Fruit fly (Drosophila melanogaster) whole organism, embryonic: ENCODE data around the gene E2f1.

ENCODE experiments used
- Asciz ChIP-seq: fragments of 200-800 bp; sonication (Bioruptor generic); optimal IDR thresholded peaks from 2 replicates; lab custom pipeline; 2017; ENCODE audit warnings: missing biosample characterization, mild to moderate bottlenecking, missing genetic modification characterization, missing genetic modification reagents
- Atf-2 ChIP-seq: fragments of 200-800 bp; sonication (Bioruptor generic); optimal IDR thresholded peaks from 2 replicates; lab custom pipeline; 2016; ENCODE audit warnings: missing biosample characterization, missing genetic modification characterization
- CG10431 ChIP-seq: fragments of 200-800 bp; sonication (Bioruptor generic); optimal IDR thresholded peaks from 3 replicates; lab custom pipeline; 2018; ENCODE audit warnings: missing biosample characterization, mild to moderate bottlenecking, missing genetic modification characterization
- CG12155 ChIP-seq: fragments of 200-800 bp; sonication (Bioruptor generic); optimal IDR thresholded peaks from 3 replicates; lab custom pipeline; 2016; ENCODE audit warnings: missing biosample characterization, missing genetic modification characterization
- CG12391 ChIP-seq: fragments of 200-800 bp; sonication (Bioruptor generic); optimal IDR thresholded peaks from 3 replicates; lab custom pipeline; 2018; ENCODE audit warnings: missing biosample characterization, mild to moderate bottlenecking, missing genetic modification characterization, moderate library complexity
- CG15073 ChIP-seq: fragments of 200-800 bp; sonication (Bioruptor generic); optimal IDR thresholded peaks from 2 replicates; lab custom pipeline; 2016; ENCODE audit warnings: missing biosample characterization, missing genetic modification characterization
- CG16779 ChIP-seq: fragments of 200-800 bp; sonication (Bioruptor generic); IDR thresholded peaks from 2 replicates; pipeline ENCODE4 v1.3.6; 2022; ENCODE audit warnings: missing biosample characterization, missing genetic modification characterization
- CG17186 ChIP-seq: fragments of 200-800 bp; sonication (Bioruptor generic); optimal IDR thresholded peaks from 3 replicates; lab custom pipeline; 2017; ENCODE audit warnings: missing biosample characterization, missing genetic modification reagents, missing genetic modification characterization
- CG2120 ChIP-seq: fragments of 200-800 bp; sonication (Bioruptor generic); optimal IDR thresholded peaks from 3 replicates; lab custom pipeline; 2016; ENCODE audit warnings: missing biosample characterization, missing genetic modification characterization
- CG2202 ChIP-seq: fragments of 200-800 bp; sonication (Bioruptor generic); optimal IDR thresholded peaks from 2 replicates; lab custom pipeline; 2018; ENCODE audit warnings: missing biosample characterization, mild to moderate bottlenecking, missing genetic modification characterization
- CG2889 ChIP-seq: fragments of 200-800 bp; sonication (Bioruptor generic); IDR thresholded peaks from 3 replicates; pipeline ENCODE4 v1.3.6; 2022; ENCODE audit warnings: missing biosample characterization, missing genetic modification characterization
- CG30431 ChIP-seq: fragments of 200-800 bp; sonication (Bioruptor generic); optimal IDR thresholded peaks from 2 replicates; lab custom pipeline; 2017; ENCODE audit warnings: missing biosample characterization, missing genetic modification characterization
- CG34224 ChIP-seq: fragments of 200-800 bp; sonication (Bioruptor generic); IDR thresholded peaks from 3 replicates; pipeline ENCODE4 v1.3.6; 2022; ENCODE audit warnings: missing biosample characterization, missing genetic modification characterization; ENCODE audit not compliant: partially characterized antibody
- CG7928 ChIP-seq: fragments of 200-800 bp; sonication (Bioruptor generic); optimal IDR thresholded peaks from 2 replicates; lab custom pipeline; 2017; ENCODE audit warnings: missing biosample characterization, mild to moderate bottlenecking, missing genetic modification characterization
- CG8388 ChIP-seq: fragments of 200-800 bp; sonication (Bioruptor generic); optimal IDR thresholded peaks from 2 replicates; lab custom pipeline; 2019; ENCODE audit warnings: missing biosample characterization, mild to moderate bottlenecking, missing genetic modification characterization, moderate library complexity
- CG9932 ChIP-seq: fragments of 200-800 bp; sonication (Bioruptor generic); IDR thresholded peaks from 2 replicates; pipeline ENCODE4 v1.3.6; 2022; ENCODE audit warnings: missing biosample characterization, missing genetic modification characterization
- E2f1 ChIP-seq: fragments of 200-800 bp; sonication (Bioruptor generic); IDR thresholded peaks from 2 replicates; pipeline ENCODE4 v1.3.6; 2022; ENCODE audit warnings: missing biosample characterization, missing genetic modification characterization
- Eip74EF ChIP-seq, 2 experiments: fragments of 200-800 bp in 1 of 2; fragments of >200 bp in 1 of 2; sonication (Bioruptor generic) in 1 of 2; optimal IDR thresholded peaks; 2 replicates each; lab custom pipeline; 2017 to 2019; ENCODE audit warnings: missing biosample characterization in 2 of 2, missing genetic modification characterization in 2 of 2, mild to moderate bottlenecking in 1 of 2, moderate library complexity in 1 of 2
- HLH3B ChIP-seq: fragments of 200-800 bp; sonication (Bioruptor generic); IDR thresholded peaks from 2 replicates; pipeline ENCODE4 v1.3.6; 2022; ENCODE audit warnings: missing biosample characterization, missing genetic modification characterization
- HLHmδ ChIP-seq: fragments of 200-800 bp; sonication (Bioruptor generic); optimal IDR thresholded peaks from 2 replicates; lab custom pipeline; 2018; ENCODE audit warnings: missing biosample characterization, mild to moderate bottlenecking, missing genetic modification characterization, moderate library complexity
- HmgZ ChIP-seq: fragments of 200-800 bp; sonication (Bioruptor generic); optimal IDR thresholded peaks from 2 replicates; lab custom pipeline; 2018; ENCODE audit warnings: missing biosample characterization, mild to moderate bottlenecking, missing genetic modification characterization
- Hmx ChIP-seq: fragments of 200-800 bp; sonication (Bioruptor generic); optimal IDR thresholded peaks from 2 replicates; lab custom pipeline; 2016; ENCODE audit warnings: missing biosample characterization, missing genetic modification characterization
- Hr39 ChIP-seq: fragments of >200 bp; optimal IDR thresholded peaks from 2 replicates; lab custom pipeline; 2017
- Mes4 ChIP-seq: fragments of 200-800 bp; sonication (Bioruptor generic); optimal IDR thresholded peaks from 2 replicates; lab custom pipeline; 2016; ENCODE audit warnings: missing biosample characterization, missing genetic modification characterization
- Nf-YC ChIP-seq: fragments of 200-800 bp; optimal IDR thresholded peaks from 3 replicates; lab custom pipeline; 2019; ENCODE audit warnings: missing biosample characterization, mild to moderate bottlenecking, missing genetic modification characterization, moderate library complexity
- Oli ChIP-seq: fragments of 200-800 bp; sonication (Bioruptor generic); optimal IDR thresholded peaks from 2 replicates; lab custom pipeline; 2018; ENCODE audit warnings: missing biosample characterization, mild to moderate bottlenecking, missing genetic modification characterization, moderate library complexity
- Rx ChIP-seq: fragments of 200-800 bp; sonication (Bioruptor generic); IDR thresholded peaks from 2 replicates; pipeline ENCODE4 v1.3.6; 2022; ENCODE audit warnings: missing biosample characterization, missing genetic modification characterization
- Side ChIP-seq: fragments of 200-800 bp; sonication (Bioruptor generic); optimal IDR thresholded peaks from 2 replicates; lab custom pipeline; 2016; ENCODE audit warnings: missing biosample characterization, missing genetic modification characterization
- Xbp1 ChIP-seq: fragments of 200-800 bp; sonication (Bioruptor generic); optimal IDR thresholded peaks from 3 replicates; lab custom pipeline; 2016; ENCODE audit warnings: missing biosample characterization, mild to moderate bottlenecking, missing genetic modification characterization
- chinmo ChIP-seq: fragments of 200-800 bp; sonication (Bioruptor generic); IDR thresholded peaks from 4 replicates; pipeline ENCODE4 v1.3.6; 2022; ENCODE audit warnings: missing biosample characterization, missing genetic modification characterization; ENCODE audit not compliant: partially characterized antibody
- cwo ChIP-seq: fragments of 200-800 bp; sonication (Bioruptor generic); optimal IDR thresholded peaks from 3 replicates; lab custom pipeline; 2017; ENCODE audit warnings: missing biosample characterization, missing genetic modification characterization, mild to moderate bottlenecking, moderate library complexity, missing genetic modification reagents
- dpn ChIP-seq, 2 experiments: fragments of 200-800 bp; sonication (Bioruptor generic); optimal IDR thresholded peaks; 3 replicates each; lab custom pipeline; 2016; ENCODE audit warnings: missing biosample characterization in 2 of 2, missing genetic modification characterization in 2 of 2
- emc ChIP-seq: fragments of 200-800 bp; sonication (Bioruptor generic); optimal IDR thresholded peaks from 2 replicates; lab custom pipeline; 2016; ENCODE audit warnings: missing biosample characterization, missing genetic modification characterization
- ems ChIP-seq: fragments of 200-800 bp; sonication (Bioruptor generic); optimal IDR thresholded peaks from 3 replicates; lab custom pipeline; 2016; ENCODE audit warnings: missing biosample characterization, missing genetic modification characterization
- gcm2 ChIP-seq: fragments of 200-800 bp; sonication (Bioruptor generic); optimal IDR thresholded peaks from 2 replicates; lab custom pipeline; 2016; ENCODE audit warnings: missing biosample characterization, missing genetic modification characterization
- jigr1 ChIP-seq: fragments of 200-800 bp; sonication (Bioruptor generic); IDR thresholded peaks from 3 replicates; pipeline ENCODE4 v1.3.6; 2022; ENCODE audit warnings: missing biosample characterization, missing genetic modification characterization
- kah ChIP-seq: fragments of 200-800 bp; sonication (Bioruptor generic); optimal IDR thresholded peaks from 2 replicates; lab custom pipeline; 2018; ENCODE audit warnings: missing biosample characterization, mild to moderate bottlenecking, missing genetic modification characterization
- lmd ChIP-seq: fragments of 200-800 bp; sonication (Bioruptor generic); IDR thresholded peaks from 2 replicates; pipeline ENCODE4 v1.3.6; 2022; ENCODE audit warnings: missing biosample characterization, missing genetic modification characterization
- lov ChIP-seq, 2 experiments: fragments of 200-800 bp in 1 of 2; fragments of >200 bp in 1 of 2; sonication (Bioruptor generic) in 1 of 2; IDR thresholded peaks in 1 of 2; optimal IDR thresholded peaks in 1 of 2; 2 replicates in 1 of 2; 3 replicates in 1 of 2; pipeline versions ENCODE4 v1.3.6 to Lab custom; 2017 to 2022; ENCODE audit warnings: missing biosample characterization in 1 of 2, missing genetic modification characterization in 1 of 2
- onecut ChIP-seq: fragments of 200-800 bp; sonication (Bioruptor generic); IDR thresholded peaks from 2 replicates; pipeline ENCODE4 v1.3.6; 2022; ENCODE audit warnings: missing biosample characterization, missing genetic modification characterization
- repo ChIP-seq: fragments of 200-800 bp; sonication (Bioruptor generic); optimal IDR thresholded peaks from 2 replicates; lab custom pipeline; 2016; ENCODE audit warnings: missing biosample characterization, missing genetic modification characterization
- salm ChIP-seq: fragments of 200-800 bp; sonication (Bioruptor generic); optimal IDR thresholded peaks from 2 replicates; lab custom pipeline; 2018; ENCODE audit warnings: missing biosample characterization, mild to moderate bottlenecking, missing genetic modification characterization
- scrt ChIP-seq: fragments of 200-800 bp; sonication (Bioruptor generic); optimal IDR thresholded peaks from 2 replicates; lab custom pipeline; 2018; ENCODE audit warnings: missing biosample characterization, mild to moderate bottlenecking, missing genetic modification characterization, moderate library complexity
- sd ChIP-seq: fragments of 200-800 bp; sonication (Bioruptor generic); optimal IDR thresholded peaks from 3 replicates; lab custom pipeline; 2018; ENCODE audit warnings: missing biosample characterization, mild to moderate bottlenecking, missing genetic modification characterization, moderate library complexity
- sisA ChIP-seq: fragments of 200-800 bp; sonication (Bioruptor generic); IDR thresholded peaks from 2 replicates; pipeline ENCODE4 v1.3.6; 2022; ENCODE audit warnings: missing biosample characterization, missing genetic modification characterization
- unpg ChIP-seq: fragments of 200-800 bp; sonication (Bioruptor generic); optimal IDR thresholded peaks from 3 replicates; lab custom pipeline; 2018; ENCODE audit warnings: missing biosample characterization, mild to moderate bottlenecking, missing genetic modification characterization, moderate library complexity
- usp ChIP-seq: fragments of >200 bp; optimal IDR thresholded peaks from 2 replicates; lab custom pipeline; 2017; ENCODE audit warnings: missing biosample characterization, missing genetic modification characterization
- z ChIP-seq: fragments of 200-800 bp; sonication (Bioruptor generic); IDR thresholded peaks from 3 replicates; pipeline ENCODE4 v1.3.6; 2022; ENCODE audit warnings: missing biosample characterization, missing genetic modification characterization

E2f1 gene

dm6 chr3R:21656492-21657484 lies 3.9 kb downstream of the E2f1 start (continued):
- TF ChIP-seq Atf-2 (GFP tag; lab: Kevin White, UChicago): no peak
- peak; percentile 69 for TF ChIP-seq CG12391 (tag; lab: Kevin White, UChicago)
- peak; percentile 17 for TF ChIP-seq HmgZ (tag; lab: Kevin White, UChicago)
- TF ChIP-seq ems (GFP tag; lab: Kevin White, UChicago): no peak
- 0 out of 3 replicates have a peak, but pooled peaks have one; percentile 39 for TF ChIP-seq jigr1
- TF ChIP-seq onecut (GFP tag; lab: Robert Waterston, UW): no peak
- TF ChIP-seq dpn (GFP tag; optimal IDR thresholded peaks at IDR 0.05; lab: Kevin White, UChicago): peak in 1 of 2 experiments; percentile 52
- TF ChIP-seq CG30431 (GFP tag; lab: Kevin White, UChicago): peak; percentile 52
- TF ChIP-seq CG34224 (GFP tag; lab: Robert Waterston, UW): no peak
- 0 out of 2 replicates have a peak, but pooled peaks have one; percentile 9 for TF ChIP-seq Rx
- TF ChIP-seq CG12155 (GFP tag; lab: Kevin White, UChicago): peak; percentile 8
- peak; percentile 76 for TF ChIP-seq sd (tag; lab: Kevin White, UChicago)
- TF ChIP-seq Asciz: peak; percentile 79
- TF ChIP-seq Oli: peak; percentile 76
- TF ChIP-seq HLHmδ (GFP tag; lab: Kevin White, UChicago): no peak
- TF ChIP-seq CG2202: no peak
- TF ChIP-seq salm (tag; lab: Kevin White, UChicago): no peak
- TF ChIP-seq z (GFP tag; lab: Robert Waterston, UW): no peak
- TF ChIP-seq HLH3B: 0 out of 2 replicates have a peak, but pooled peaks have one; percentile 43
- TF ChIP-seq CG8388: peak; percentile 63
- TF ChIP-seq cwo (GFP tag; lab: Kevin White, UChicago): peak; percentile 58
- TF ChIP-seq sisA (GFP tag; lab: Robert Waterston, UW): peak; percentile 25; the same call in 1 of the 2 replicates
- TF ChIP-seq CG2889 (GFP tag; lab: Robert Waterston, UW): no peak
- no peak for TF ChIP-seq CG2120 (GFP tag; lab: Kevin White, UChicago)
- TF ChIP-seq CG16779 (GFP tag; lab: Robert Waterston, UW): no peak
- no peak for TF ChIP-seq Hr39 (lab: Kevin White, UChicago)
- peak; percentile 22 for TF ChIP-seq scrt (GFP tag; lab: Kevin White, UChicago)
- TF ChIP-seq CG17186 (GFP tag; lab: Kevin White, UChicago): no peak
- no peak for TF ChIP-seq Mes4 (GFP tag; lab: Kevin White, UChicago)
- peak; percentile 46 for TF ChIP-seq Xbp1 (GFP tag; lab: Kevin White, UChicago)
- TF ChIP-seq gcm2 (GFP tag; lab: Kevin White, UChicago): no peak
- TF ChIP-seq Nf-YC: peak; percentile 14
- no peak for TF ChIP-seq usp
- no peak for TF ChIP-seq CG15073
- TF ChIP-seq emc (GFP tag; lab: Kevin White, UChicago): no peak
- peak; percentile 73; the same call in 2 of the 4 replicates for TF ChIP-seq chinmo (GFP tag; lab: Robert Waterston, UW)
- no peak for TF ChIP-seq lov (optimal IDR thresholded peaks at IDR 0.05; lab: Kevin White, UChicago)
- 0 out of 3 replicates have a peak, but pooled peaks have one; percentile 35 for TF ChIP-seq lov (GFP tag; IDR thresholded peaks at IDR 0.05; lab: Robert Waterston, UW)
- TF ChIP-seq kah: peak; percentile 6
- no peak for TF ChIP-seq Hmx
- TF ChIP-seq repo: no peak
- peak; percentile 53 for TF ChIP-seq unpg (GFP tag; lab: Kevin White, UChicago)
- no peak for TF ChIP-seq CG10431 (GFP tag; lab: Kevin White, UChicago)
- peak in 1 of 2 experiments; percentile 30 for TF ChIP-seq Eip74EF (GFP tag; optimal IDR thresholded peaks at IDR 0.05; lab: Kevin White, UChicago)
- peak; percentile 56 for TF ChIP-seq lmd
- no peak for TF ChIP-seq CG9932 (GFP tag; lab: Robert Waterston, UW)
- TF ChIP-seq Side (GFP tag; lab: Kevin White, UChicago): no peak
- no peak for TF ChIP-seq CG7928
- TF ChIP-seq E2f1 (GFP tag; lab: Robert Waterston, UW): peak; percentile 71
